Worm (Caenorhabditis elegans): ENCODE results near the gene F15G9.1.

DNA sequence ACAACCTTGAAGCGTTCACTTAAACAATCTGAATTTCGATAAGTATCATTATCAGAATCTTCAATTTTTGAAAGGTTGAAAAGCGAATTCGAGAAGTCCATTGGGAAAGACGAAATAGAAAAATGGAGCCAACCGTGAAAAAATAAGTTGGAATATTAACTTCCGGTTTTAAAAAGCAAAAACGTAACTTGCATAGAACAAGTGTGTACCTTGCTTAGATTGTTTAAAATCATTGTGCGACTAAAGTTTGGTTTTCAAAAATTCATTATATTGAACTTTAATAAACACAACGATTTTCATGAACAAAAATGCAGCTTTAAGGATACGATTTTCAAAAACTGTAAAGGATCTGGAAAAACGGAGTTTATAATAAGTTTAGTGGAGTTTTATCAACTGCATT, 7.4 kb downstream of the F15G9.1 start, which contains the start of gene F15G9.2:
- no peak for TF ChIP-seq tbx-11 (GFP tag; IDR thresholded peaks at IDR 0.05)
- TF ChIP-seq B0310.2 (tag; optimal IDR thresholded peaks at IDR 0.05), result no peak
- TF ChIP-seq hnd-1 (tag; optimal IDR thresholded peaks at IDR 0.05), result no peak
- no peak for TF ChIP-seq ama-1 (optimal IDR thresholded peaks at IDR 0.05)
- no peak for TF ChIP-seq ceh-13 (GFP tag; optimal IDR thresholded peaks at IDR 0.05)
- TF ChIP-seq flt-1 (GFP tag; IDR thresholded peaks at IDR 0.05), result no peak
- no peak for TF ChIP-seq aly-1 (tag; optimal IDR thresholded peaks at IDR 0.05)
- no peak for TF ChIP-seq tra-4 (tag; optimal IDR thresholded peaks at IDR 0.05)
- no peak for TF ChIP-seq ceh-36 (tag; optimal IDR thresholded peaks at IDR 0.05)
- TF ChIP-seq sea-1 (GFP tag; conservative IDR thresholded peaks at IDR 0.05), result no peak
